Fruit fly (Drosophila melanogaster): ENCODE results near the gene CG8673.
A peak's percentile ranks its signal among the peaks of the same experiment; 100 is the strongest.

DNA sequence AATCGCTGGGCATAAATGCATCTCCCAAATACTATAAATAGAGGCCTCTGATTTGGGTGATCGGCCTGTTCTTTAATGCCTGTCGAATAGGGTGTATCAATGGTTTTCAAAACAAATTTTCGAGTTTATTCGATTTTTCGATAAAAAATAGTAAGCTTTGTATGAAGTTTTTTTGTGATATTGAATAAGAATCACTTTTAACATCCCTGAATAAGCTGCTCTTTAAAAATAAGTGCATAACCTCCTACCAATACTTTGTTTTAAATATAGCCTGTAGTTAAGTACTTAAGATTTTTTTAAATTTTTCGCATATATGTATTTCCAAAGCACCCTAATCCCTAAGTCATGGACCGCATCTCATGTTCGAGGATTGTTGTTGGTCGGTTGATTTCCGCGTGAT, 43.5 kb upstream of the CG8673 start:
- no peak for TF ChIP-seq CG8319 (GFP tag; optimal IDR thresholded peaks at IDR 0.05)
- no peak for TF ChIP-seq Hr38 (GFP tag; optimal IDR thresholded peaks at IDR 0.05)
- no peak for TF ChIP-seq Blimp-1 (GFP tag; optimal IDR thresholded peaks at IDR 0.05)
- no peak for TF ChIP-seq CG11294 (GFP tag; IDR thresholded peaks at IDR 0.05)
- TF ChIP-seq CG3032 (tag; optimal IDR thresholded peaks at IDR 0.05) = no peak
- no peak for TF ChIP-seq CG10631 (GFP tag; optimal IDR thresholded peaks at IDR 0.05)
- no peak for TF ChIP-seq dsx (GFP tag; optimal IDR thresholded peaks at IDR 0.05; ENCODE audit: poor library complexity, severe bottlenecking)
- no peak for TF ChIP-seq eg (GFP tag; IDR thresholded peaks at IDR 0.05)
- TF ChIP-seq OdsH (GFP tag; optimal IDR thresholded peaks at IDR 0.05) = no peak
- TF ChIP-seq Eip75B (GFP tag; optimal IDR thresholded peaks at IDR 0.05) = no peak
- peak; percentile 85 for TF ChIP-seq CG15336 (GFP tag; IDR thresholded peaks at IDR 0.05)
- no peak for TF ChIP-seq salr (GFP tag; optimal IDR thresholded peaks at IDR 0.05)
- no peak for TF ChIP-seq spab (GFP tag; optimal IDR thresholded peaks at IDR 0.05)
- no peak for TF ChIP-seq CG8632 (GFP tag; optimal IDR thresholded peaks at IDR 0.05)

Measured in whole organism, prepupa.